Worm (Caenorhabditis elegans): ENCODE data around the gene tyr-2.

DNA sequence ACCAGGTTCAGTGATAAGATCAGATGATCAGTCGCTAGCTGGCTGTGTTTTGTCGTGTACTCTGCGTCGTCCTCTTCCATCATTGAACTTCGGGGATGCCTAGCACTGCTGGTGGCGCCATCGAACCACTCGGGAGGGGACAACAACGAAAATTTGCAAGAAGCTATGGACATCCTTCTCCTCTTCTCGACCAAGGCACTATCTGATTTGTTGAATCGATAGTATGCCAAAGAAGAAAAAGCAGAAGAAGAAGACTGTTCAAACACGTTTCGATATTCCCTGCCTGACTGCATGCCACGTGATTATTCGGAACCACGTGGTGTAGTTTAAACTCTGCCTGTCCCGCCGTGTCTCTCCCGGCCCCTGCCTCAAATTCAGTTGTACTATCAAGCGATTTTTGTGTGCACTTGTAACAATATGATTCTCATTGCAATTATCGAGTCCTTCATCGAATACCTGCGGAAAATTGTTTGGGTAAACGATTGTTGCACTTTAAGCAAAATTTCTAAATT lies 24.7 kb upstream of the tyr-2 start:
- no peak for TF ChIP-seq nhr-12 (tag; optimal IDR thresholded peaks at IDR 0.05)
- TF ChIP-seq nhr-47 (tag; optimal IDR thresholded peaks at IDR 0.05), result peak; percentile 39
- no peak for TF ChIP-seq sox-4 (tag; optimal IDR thresholded peaks at IDR 0.05)
- TF ChIP-seq elt-2 (tag; optimal IDR thresholded peaks at IDR 0.05), result no peak
- TF ChIP-seq unc-98 (GFP tag; IDR thresholded peaks at IDR 0.05), result no peak
- TF ChIP-seq mdl-1 (tag; optimal IDR thresholded peaks at IDR 0.05), result peak in 1 of 2 experiments; percentile 60
- TF ChIP-seq isw-1 (GFP tag; IDR thresholded peaks at IDR 0.05), result no peak
- no peak for TF ChIP-seq ztf-4 (tag; optimal IDR thresholded peaks at IDR 0.05)
- no peak for TF ChIP-seq C04F5.9 (tag; optimal IDR thresholded peaks at IDR 0.05)
- TF ChIP-seq unc-62 (GFP tag; optimal IDR thresholded peaks at IDR 0.05), result no peak
- TF ChIP-seq fkh-4 (tag; optimal IDR thresholded peaks at IDR 0.05; ENCODE audit: borderline replicate concordance), result no peak
- TF ChIP-seq lin-35 (GFP tag; optimal IDR thresholded peaks at IDR 0.05), result peak; percentile 12 to 59
- TF ChIP-seq ets-5 (GFP tag; IDR thresholded peaks at IDR 0.05), result no peak
- TF ChIP-seq nhr-90 (tag; optimal IDR thresholded peaks at IDR 0.05; ENCODE audit: poor library complexity), result peak; percentile 76
